Fruit fly (Drosophila melanogaster): ENCODE results near the gene CG18814.

DNA sequence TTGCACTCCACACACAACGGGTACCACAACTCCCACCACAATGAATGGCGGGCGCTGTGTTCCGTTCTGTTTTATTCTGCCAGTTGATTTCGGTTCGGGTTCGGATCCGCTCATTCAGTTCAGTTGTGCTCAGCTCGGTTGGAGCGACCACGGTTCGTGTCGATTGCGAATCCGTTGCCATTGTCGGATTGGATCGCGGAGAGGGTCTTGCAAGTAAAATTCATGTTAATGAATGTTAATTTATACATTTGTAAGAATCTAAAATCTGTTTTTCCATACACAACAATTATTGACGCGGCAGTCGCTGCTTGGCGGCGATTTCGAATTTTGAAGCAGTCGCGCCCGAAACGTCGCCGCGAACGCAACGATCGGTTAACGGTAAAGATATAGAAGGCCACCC is 24.9 kb downstream of the CG18814 start, which contains the start of gene Gagr:
- TF ChIP-seq B-H2 (GFP tag; optimal IDR thresholded peaks at IDR 0.05) (no peak), CG14965 (GFP tag; optimal IDR thresholded peaks at IDR 0.05; ENCODE audit: borderline replicate concordance) (no peak), sima (GFP tag; optimal IDR thresholded peaks at IDR 0.05) (no peak), lab (GFP tag; optimal IDR thresholded peaks at IDR 0.05) (no peak), chn (GFP tag; optimal IDR thresholded peaks at IDR 0.05) (no peak), HLH3B (GFP tag; IDR thresholded peaks at IDR 0.05) (no peak), CG4404 (GFP tag; IDR thresholded peaks at IDR 0.05) (no peak)

All from whole organism, embryonic.